Worm (Caenorhabditis elegans) whole organism, L3 larva: Measurements from ENCODE around the gene rpa-1.
A peak's percentile ranks its signal among the peaks of the same experiment; 100 is the strongest.

ENCODE experiments used
- R02D3.7 ChIP-seq: fragments of 150-350 bp; optimal IDR thresholded peaks from 2 replicates; lab custom pipeline; 2014; ENCODE audit warnings: missing biosample characterization, missing genetic modification characterization
- ZK546.5 ChIP-seq: sonication (generic microtip); optimal IDR thresholded peaks from 2 replicates; lab custom pipeline; 2017; ENCODE audit warnings: missing biosample characterization, missing genetic modification characterization
- aly-2 ChIP-seq: fragments of 150-350 bp; optimal IDR thresholded peaks from 2 replicates; lab custom pipeline; 2014; ENCODE audit warnings: missing biosample characterization, missing genetic modification characterization
- ama-1 ChIP-seq: fragments of 150-350 bp; optimal IDR thresholded peaks from 2 replicates; lab custom pipeline; 2018
- ceh-16 ChIP-seq: sonication (generic microtip); optimal IDR thresholded peaks from 2 replicates; lab custom pipeline; 2017; ENCODE audit warnings: missing biosample characterization, missing genetic modification characterization
- ceh-28 ChIP-seq: fragments of 150-350 bp; optimal IDR thresholded peaks from 2 replicates; lab custom pipeline; 2014; ENCODE audit warnings: missing biosample characterization, missing genetic modification reagents, missing genetic modification characterization
- ceh-82 ChIP-seq: fragments of 150-350 bp; optimal IDR thresholded peaks from 2 replicates; lab custom pipeline; 2014; ENCODE audit warnings: missing biosample characterization, missing genetic modification characterization
- daf-12 ChIP-seq: fragments of 150-350 bp; optimal IDR thresholded peaks from 2 replicates; lab custom pipeline; 2014; ENCODE audit warnings: missing biosample characterization, missing genetic modification reagents, missing genetic modification characterization
- egl-5 ChIP-seq: fragments of 150-350 bp; optimal IDR thresholded peaks from 2 replicates; lab custom pipeline; 2017; ENCODE audit warnings: missing biosample characterization, missing genetic modification reagents, missing genetic modification characterization, inconsistent platforms
- elt-1 ChIP-seq: fragments of 150-350 bp; optimal IDR thresholded peaks from 2 replicates; lab custom pipeline; 2014; ENCODE audit warnings: missing biosample characterization, missing genetic modification characterization
- elt-2 ChIP-seq: sonication (generic microtip); optimal IDR thresholded peaks from 2 replicates; lab custom pipeline; 2016; ENCODE audit warnings: missing genetic modification reagents, mild to moderate bottlenecking, missing genetic modification characterization, missing compliant biosample characterization
- eor-1 ChIP-seq, 2 experiments: fragments of 150-350 bp; optimal IDR thresholded peaks; 2 replicates each; lab custom pipeline; 2014 to 2018; ENCODE audit warnings: missing biosample characterization in 2 of 2, missing genetic modification characterization in 2 of 2
- fkh-2 ChIP-seq: fragments of 150-350 bp; optimal IDR thresholded peaks from 2 replicates; lab custom pipeline; 2014; ENCODE audit warnings: missing biosample characterization, missing genetic modification reagents, missing genetic modification characterization
- fos-1 ChIP-seq: fragments of 150-350 bp; optimal IDR thresholded peaks from 2 replicates; lab custom pipeline; 2014; ENCODE audit warnings: missing biosample characterization, missing genetic modification characterization
- hmg-11 ChIP-seq: sonication (generic microtip); optimal IDR thresholded peaks from 2 replicates; lab custom pipeline; 2016; ENCODE audit warnings: missing genetic modification characterization, missing compliant biosample characterization
- jun-1 ChIP-seq: fragments of 150-350 bp; optimal IDR thresholded peaks from 2 replicates; lab custom pipeline; 2014; ENCODE audit warnings: missing biosample characterization, missing genetic modification reagents, missing genetic modification characterization
- lin-15B ChIP-seq: fragments of 150-350 bp; optimal IDR thresholded peaks from 2 replicates; lab custom pipeline; 2014; ENCODE audit warnings: missing biosample characterization, missing genetic modification characterization
- lin-39 ChIP-seq: fragments of 150-350 bp; optimal IDR thresholded peaks from 2 replicates; lab custom pipeline; 2018; ENCODE audit warnings: missing biosample characterization, missing genetic modification reagents, missing genetic modification characterization
- mdl-1 ChIP-seq: fragments of 150-350 bp; optimal IDR thresholded peaks from 2 replicates; lab custom pipeline; 2014; ENCODE audit warnings: missing biosample characterization, missing genetic modification characterization
- mml-1 ChIP-seq: fragments of 150-350 bp; sonication (generic microtip); optimal IDR thresholded peaks from 3 replicates; lab custom pipeline; 2014; ENCODE audit warnings: missing biosample characterization, missing genetic modification characterization
- nfya-1 ChIP-seq: sonication (generic microtip); optimal IDR thresholded peaks from 2 replicates; lab custom pipeline; 2017; ENCODE audit warnings: missing genetic modification characterization, mild to moderate bottlenecking, missing compliant biosample characterization, antibody characterized with exemption, moderate library complexity; ENCODE audit not compliant: insufficient read depth
- nhr-11 ChIP-seq: fragments of 150-350 bp; optimal IDR thresholded peaks from 2 replicates; lab custom pipeline; 2014; ENCODE audit warnings: missing biosample characterization, missing genetic modification characterization
- nhr-12 ChIP-seq: fragments of 150-350 bp; optimal IDR thresholded peaks from 2 replicates; lab custom pipeline; 2014; ENCODE audit warnings: missing biosample characterization, missing genetic modification characterization
- nhr-23 ChIP-seq: fragments of 150-350 bp; optimal IDR thresholded peaks from 2 replicates; lab custom pipeline; 2014; ENCODE audit warnings: missing biosample characterization, missing genetic modification reagents, missing genetic modification characterization
- nhr-237 ChIP-seq: fragments of 150-350 bp; optimal IDR thresholded peaks from 2 replicates; lab custom pipeline; 2014; ENCODE audit warnings: missing biosample characterization, missing genetic modification characterization
- nhr-25 ChIP-seq: sonication (generic microtip); optimal IDR thresholded peaks from 2 replicates; lab custom pipeline; 2017; ENCODE audit warnings: missing biosample characterization, missing genetic modification characterization
- nhr-28 ChIP-seq: fragments of 150-350 bp; optimal IDR thresholded peaks from 2 replicates; lab custom pipeline; 2014; ENCODE audit warnings: missing biosample characterization, missing genetic modification characterization
- nhr-43 ChIP-seq: sonication (generic microtip); optimal IDR thresholded peaks from 2 replicates; lab custom pipeline; 2016; ENCODE audit warnings: mild to moderate bottlenecking, missing genetic modification characterization, missing compliant biosample characterization; ENCODE audit not compliant: poor library complexity, severe bottlenecking
- nhr-67 ChIP-seq: fragments of 150-350 bp; optimal IDR thresholded peaks from 2 replicates; lab custom pipeline; 2014; ENCODE audit warnings: missing biosample characterization, missing genetic modification characterization
- nhr-76 ChIP-seq: fragments of 150-350 bp; sonication (generic microtip); optimal IDR thresholded peaks from 5 replicates; lab custom pipeline; 2014; ENCODE audit warnings: missing biosample characterization, missing genetic modification characterization
- pha-4 ChIP-seq: fragments of 150-350 bp; optimal IDR thresholded peaks from 2 replicates; lab custom pipeline; 2014; ENCODE audit warnings: missing biosample characterization, missing genetic modification reagents, missing genetic modification characterization
- pqm-1 ChIP-seq: fragments of 150-350 bp; optimal IDR thresholded peaks from 2 replicates; lab custom pipeline; 2017; ENCODE audit warnings: missing biosample characterization, missing genetic modification characterization, inconsistent platforms
- sea-2 ChIP-seq: fragments of 150-350 bp; sonication (generic microtip); optimal IDR thresholded peaks from 4 replicates; lab custom pipeline; 2014; ENCODE audit warnings: missing biosample characterization, missing genetic modification reagents, missing genetic modification characterization
- skn-1 ChIP-seq: fragments of 150-350 bp; optimal IDR thresholded peaks from 2 replicates; lab custom pipeline; 2014; ENCODE audit warnings: missing biosample characterization, missing genetic modification characterization
- snpc-4 ChIP-seq: fragments of 150-350 bp; optimal IDR thresholded peaks from 2 replicates; lab custom pipeline; 2014; ENCODE audit warnings: missing biosample characterization, missing genetic modification characterization
- tbx-2 ChIP-seq: sonication (generic microtip); optimal IDR thresholded peaks from 2 replicates; lab custom pipeline; 2016; ENCODE audit warnings: mild to moderate bottlenecking, missing genetic modification characterization, missing compliant biosample characterization
- unc-62 ChIP-seq: fragments of 150-350 bp; sonication (generic microtip); optimal IDR thresholded peaks from 4 replicates; lab custom pipeline; 2014; ENCODE audit warnings: missing biosample characterization, missing genetic modification reagents, missing genetic modification characterization
- ztf-11 ChIP-seq: fragments of 150-350 bp; optimal IDR thresholded peaks from 2 replicates; lab custom pipeline; 2014; ENCODE audit warnings: missing biosample characterization, missing genetic modification characterization
- ztf-4 ChIP-seq: fragments of 150-350 bp; optimal IDR thresholded peaks from 2 replicates; lab custom pipeline; 2014; ENCODE audit warnings: missing biosample characterization, missing genetic modification characterization

rpa-1 gene

DNA sequence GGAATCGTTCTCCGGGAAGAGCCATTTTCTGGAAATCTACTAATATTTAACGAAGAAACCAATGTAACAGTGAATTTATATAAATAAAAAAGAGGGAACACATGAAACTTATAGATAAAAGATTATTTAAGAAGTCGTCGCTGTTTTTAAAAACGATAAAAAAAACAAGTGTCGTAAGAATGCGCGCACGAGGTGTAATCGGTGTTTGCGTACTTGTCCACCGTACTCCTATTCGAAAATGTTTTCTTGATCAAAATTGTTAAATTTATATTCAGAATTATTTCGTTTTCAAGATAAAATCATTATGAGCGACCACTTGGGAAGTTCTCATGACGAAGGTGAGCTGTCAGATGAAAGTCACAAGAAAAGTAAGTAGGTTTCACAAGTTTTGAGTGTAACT, 34.6 kb downstream of the rpa-1 start, which contains the start of the genes moa-2 and cdk-11.1:
Gene moa-2, minus strand, starts transcription at position 25 of the 400 bp plus-strand sequence.
Gene cdk-11.1, plus strand, starts transcription at position 227 of the 400 bp plus-strand sequence.
- TF ChIP-seq tbx-2 (no peak), ztf-4 (tag; lab: Kevin White, UChicago) (no peak), nfya-1 (tag; lab: Kevin White, UChicago) (peak; percentile 49), elt-2 (peak; percentile 22), eor-1 (tag; optimal IDR thresholded peaks at IDR 0.05; lab: Kevin White, UChicago) (no peak), skn-1 (no peak), lin-39 (tag; lab: Kevin White, UChicago) (no peak), nhr-12 (tag; lab: Kevin White, UChicago) (no peak), daf-12 (tag; lab: Kevin White, UChicago) (no peak), pha-4 (tag; lab: Kevin White, UChicago) (peak; percentile 56)
- TF ChIP-seq, all 47 proteins: peak for 3

DNA sequence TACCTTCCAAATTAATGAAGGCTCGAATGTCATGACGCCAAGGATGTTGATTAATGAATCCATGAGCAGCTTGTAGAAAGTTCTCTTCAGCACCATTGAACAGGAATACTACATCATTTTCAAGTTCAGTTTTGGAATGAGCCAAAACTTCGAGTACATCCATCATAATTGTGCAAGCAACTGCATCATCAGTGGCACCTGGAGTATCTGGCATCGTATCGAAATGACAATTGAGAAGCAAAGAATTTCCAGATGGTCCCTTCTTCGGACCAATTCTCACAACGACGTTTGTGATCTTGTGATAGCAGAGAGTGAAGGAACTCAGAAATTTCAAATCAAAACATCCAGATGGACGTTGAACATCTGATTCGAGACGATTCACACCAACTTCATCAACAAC, 40.0 kb downstream of the rpa-1 start:
- TF ChIP-seq nhr-12 (tag; lab: Kevin White, UChicago) (no peak), nfya-1 (tag; lab: Kevin White, UChicago) (no peak), nhr-11 (tag; lab: Kevin White, UChicago) (no peak), nhr-67 (tag; lab: Kevin White, UChicago) (no peak), sea-2 (GFP tag; lab: Kevin White, UChicago) (no peak), egl-5 (tag; lab: Kevin White, UChicago) (no peak), elt-2 (no peak), pqm-1 (no peak), mml-1 (tag; lab: Kevin White, UChicago) (no peak), nhr-76 (tag; lab: Kevin White, UChicago) (no peak), nhr-28 (tag; lab: Kevin White, UChicago) (no peak)

DNA sequence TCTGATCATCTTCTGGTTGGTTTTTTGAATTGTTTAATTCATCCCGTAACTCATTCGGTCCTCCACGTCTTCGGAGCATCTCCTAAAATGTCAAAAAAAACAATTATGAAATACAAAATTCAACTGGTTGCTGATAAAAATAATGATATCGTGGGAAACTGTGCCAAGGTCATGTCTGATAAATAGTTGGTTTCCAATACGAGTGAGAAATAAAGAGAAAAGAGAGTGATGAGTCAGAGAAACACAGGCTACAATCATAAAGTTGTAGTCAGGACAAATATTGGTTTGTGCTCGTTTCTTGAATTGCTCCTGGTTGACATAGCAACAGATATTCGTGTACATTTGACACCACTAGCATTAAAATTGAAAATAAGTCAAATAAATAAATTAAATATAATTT, 40.8 kb downstream of the rpa-1 start, which contains the start of gene B0495.7:
Gene B0495.7, minus strand, starts transcription at position 82 of the 400 bp plus-strand sequence.
- TF ChIP-seq tbx-2 (no peak), pqm-1 (peak; percentile 65), pha-4 (tag; lab: Kevin White, UChicago) (peak; percentile 25), elt-2 (peak; percentile 69)

DNA sequence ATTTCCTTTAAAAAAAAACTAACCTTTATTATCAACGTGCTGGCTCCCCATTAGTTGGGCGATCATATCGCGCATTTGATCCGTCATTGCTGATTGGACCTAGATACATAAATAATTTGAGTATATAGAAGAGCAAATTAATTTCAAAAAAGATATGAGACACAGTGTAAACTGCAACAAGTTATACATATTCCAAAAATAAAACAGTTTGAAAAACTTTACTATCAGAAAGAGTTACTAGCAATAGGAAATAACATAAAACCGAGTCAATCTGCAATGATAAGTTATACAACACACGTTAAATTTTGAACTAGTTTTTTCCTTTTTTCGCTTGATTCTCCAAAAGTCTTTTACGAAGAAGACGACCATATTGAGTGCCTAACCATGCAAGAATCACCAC, 43.0 kb downstream of the rpa-1 start, which contains the start of gene luc-7L:
Gene luc-7L, minus strand, starts transcription at position 101 of the 400 bp plus-strand sequence.
- TF ChIP-seq nhr-76 (tag; lab: Kevin White, UChicago), result no peak
- no peak for TF ChIP-seq ceh-28 (tag; lab: Kevin White, UChicago)
- no peak for TF ChIP-seq ceh-16
- no peak for TF ChIP-seq tbx-2
- TF ChIP-seq ceh-82 (tag; lab: Kevin White, UChicago), result no peak
- no peak for TF ChIP-seq ztf-4 (tag; lab: Kevin White, UChicago)
- TF ChIP-seq fos-1, result no peak
- no peak for TF ChIP-seq R02D3.7

DNA sequence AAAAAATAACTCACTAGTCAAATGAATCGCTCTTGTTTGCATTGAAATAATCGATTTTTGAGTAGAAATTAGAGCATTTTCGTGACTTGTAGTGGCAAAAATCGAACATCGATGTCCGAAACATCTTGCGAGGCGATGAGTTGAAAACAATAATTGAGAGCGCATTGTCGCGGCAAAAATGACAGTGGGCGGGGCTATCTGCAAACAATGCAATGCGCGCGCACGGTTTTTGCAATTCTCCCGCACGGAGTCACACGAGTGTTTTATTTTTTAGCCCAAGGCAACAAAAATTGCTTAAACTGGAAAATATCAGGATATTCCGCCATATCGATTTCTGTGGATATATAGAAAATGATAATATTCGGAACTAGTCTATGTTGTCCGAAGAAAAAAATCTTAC, 44.2 kb downstream of the rpa-1 start, which contains the start of gene B0495.9:
Gene B0495.9, minus strand, starts transcription at position 171 of the 400 bp plus-strand sequence.
- TF ChIP-seq fos-1 (no peak), pha-4 (tag; lab: Kevin White, UChicago) (no peak), ama-1 (peak; percentile 51), skn-1 (no peak), aly-2 (tag; lab: Kevin White, UChicago) (no peak), hmg-11 (tag; lab: Kevin White, UChicago) (peak; percentile 65), ztf-11 (tag; lab: Kevin White, UChicago) (no peak), ztf-4 (tag; lab: Kevin White, UChicago) (no peak), elt-2 (peak; percentile 35), nhr-237 (no peak), ceh-82 (tag; lab: Kevin White, UChicago) (peak; percentile 27), pqm-1 (no peak), ZK546.5 (no peak), ceh-28 (tag; lab: Kevin White, UChicago) (peak; percentile 17), snpc-4 (tag; lab: Kevin White, UChicago) (no peak), nhr-23 (tag; lab: Kevin White, UChicago) (no peak), fkh-2 (tag; lab: Kevin White, UChicago) (no peak), nfya-1 (tag; lab: Kevin White, UChicago) (peak; percentile 61), mdl-1 (tag; lab: Kevin White, UChicago) (no peak), R02D3.7 (peak; percentile 29), nhr-28 (tag; lab: Kevin White, UChicago) (no peak), nhr-67 (tag; lab: Kevin White, UChicago) (peak; percentile 33), nhr-43 (tag; lab: Kevin White, UChicago) (peak; percentile 73), eor-1 (tag; optimal IDR thresholded peaks at IDR 0.05; lab: Kevin White, UChicago) (no peak), nhr-11 (tag; lab: Kevin White, UChicago) (no peak), lin-39 (tag; lab: Kevin White, UChicago) (peak; percentile 70), unc-62 (no peak), nhr-76 (tag; lab: Kevin White, UChicago) (no peak), jun-1 (tag; lab: Kevin White, UChicago) (no peak), lin-15B (no peak), elt-1 (tag; lab: Kevin White, UChicago) (no peak), nhr-25 (tag; lab: Kevin White, UChicago) (no peak)
- TF ChIP-seq, all 47 proteins: peak for 10
